Worm (Caenorhabditis elegans) whole organism, L2 larva: Measurements from ENCODE around the gene F13A2.10.

Source experiments
- lin-13 ChIP-seq: fragments of 150-350 bp; optimal IDR thresholded peaks from 2 replicates; lab custom pipeline; 2014; ENCODE audit warnings: missing biosample characterization, missing genetic modification reagents, missing genetic modification characterization
- nhr-237 ChIP-seq: fragments of 150-350 bp; optimal IDR thresholded peaks from 2 replicates; lab custom pipeline; 2014; ENCODE audit warnings: missing biosample characterization, missing genetic modification characterization

- TF ChIP-seq lin-13 (GFP tag; lab: Kevin White, UChicago) (no peak), nhr-237 (no peak)
These were observed 28.7 kb downstream of the F13A2.10 start for ce11 chrV:4357369-4357768.
